Fruit fly (Drosophila melanogaster) whole organism, embryonic: Measurements from ENCODE around the gene CG34008.

Experiments
- CG10147 ChIP-seq: fragments of 200-800 bp; sonication (Bioruptor generic); optimal IDR thresholded peaks from 2 replicates; lab custom pipeline; 2019; ENCODE audit warnings: missing biosample characterization, mild to moderate bottlenecking, missing genetic modification characterization, moderate library complexity
- CG1024 ChIP-seq: fragments of 200-800 bp; sonication (Bioruptor generic); IDR thresholded peaks from 2 replicates; pipeline ENCODE4 v1.3.6; 2022; ENCODE audit warnings: missing biosample characterization, missing genetic modification characterization
- CG10654 ChIP-seq: fragments of 200-800 bp; sonication (Bioruptor generic); optimal IDR thresholded peaks from 2 replicates; lab custom pipeline; 2016; ENCODE audit warnings: missing biosample characterization, missing genetic modification characterization
- CG11398 ChIP-seq: fragments of 200-800 bp; sonication (Bioruptor generic); optimal IDR thresholded peaks from 2 replicates; lab custom pipeline; 2016; ENCODE audit warnings: missing biosample characterization, missing genetic modification characterization
- CG12219 ChIP-seq: fragments of 200-800 bp; sonication (Bioruptor generic); optimal IDR thresholded peaks from 3 replicates; lab custom pipeline; 2018; ENCODE audit warnings: missing biosample characterization, mild to moderate bottlenecking, missing genetic modification characterization
- CG1233 ChIP-seq: fragments of 200-800 bp; sonication (Bioruptor generic); optimal IDR thresholded peaks from 4 replicates; lab custom pipeline; 2018; ENCODE audit warnings: missing biosample characterization, mild to moderate bottlenecking, missing genetic modification characterization
- CG12391 ChIP-seq: fragments of 200-800 bp; sonication (Bioruptor generic); optimal IDR thresholded peaks from 3 replicates; lab custom pipeline; 2018; ENCODE audit warnings: missing biosample characterization, mild to moderate bottlenecking, missing genetic modification characterization, moderate library complexity
- CG16863 ChIP-seq: fragments of 200-800 bp; sonication (Bioruptor generic); optimal IDR thresholded peaks from 3 replicates; lab custom pipeline; 2016; ENCODE audit warnings: missing biosample characterization, missing genetic modification characterization
- CG17829 ChIP-seq: fragments of 200-800 bp; optimal IDR thresholded peaks from 2 replicates; lab custom pipeline; 2019; ENCODE audit warnings: missing biosample characterization, mild to moderate bottlenecking, missing genetic modification characterization, moderate library complexity
- CG18011 ChIP-seq: fragments of 200-800 bp; sonication (Bioruptor generic); optimal IDR thresholded peaks from 2 replicates; lab custom pipeline; 2017; ENCODE audit warnings: missing biosample characterization, missing genetic modification characterization, mild to moderate bottlenecking, moderate library complexity, missing genotype
- CG2120 ChIP-seq: fragments of 200-800 bp; sonication (Bioruptor generic); optimal IDR thresholded peaks from 3 replicates; lab custom pipeline; 2016; ENCODE audit warnings: missing biosample characterization, missing genetic modification characterization
- CG2678 ChIP-seq: fragments of 200-800 bp; sonication (Bioruptor generic); optimal IDR thresholded peaks from 3 replicates; lab custom pipeline; 2019; ENCODE audit warnings: missing biosample characterization, mild to moderate bottlenecking, missing genetic modification characterization, moderate library complexity
- CG30020 ChIP-seq: fragments of 200-800 bp; optimal IDR thresholded peaks from 2 replicates; lab custom pipeline; 2019; ENCODE audit warnings: missing biosample characterization, mild to moderate bottlenecking, missing genetic modification characterization, moderate library complexity
- CG31441 ChIP-seq: fragments of 200-800 bp; sonication (Bioruptor generic); IDR thresholded peaks from 2 replicates; pipeline ENCODE4 v1.3.6; 2022; ENCODE audit warnings: missing biosample characterization, missing genetic modification characterization
- CG3163 ChIP-seq: fragments of 200-800 bp; sonication (Bioruptor generic); optimal IDR thresholded peaks from 3 replicates; lab custom pipeline; 2016; ENCODE audit warnings: missing biosample characterization, missing genetic modification characterization
- CG32772 ChIP-seq: fragments of 200-800 bp; sonication (Bioruptor generic); IDR thresholded peaks from 2 replicates; pipeline ENCODE4 v1.3.6; 2022; ENCODE audit warnings: missing biosample characterization, missing genetic modification characterization
- CG6175 ChIP-seq: fragments of 200-800 bp; sonication (Bioruptor generic); IDR thresholded peaks from 3 replicates; pipeline ENCODE4 v1.3.6; 2022; ENCODE audit warnings: missing biosample characterization, missing genetic modification characterization
- CG6765 ChIP-seq: fragments of 200-800 bp; sonication (Bioruptor generic); optimal IDR thresholded peaks from 3 replicates; lab custom pipeline; 2017; ENCODE audit warnings: missing biosample characterization, mild to moderate bottlenecking, missing genetic modification characterization
- CG6813 ChIP-seq: fragments of 200-800 bp; sonication (Bioruptor generic); optimal IDR thresholded peaks from 2 replicates; lab custom pipeline; 2017; ENCODE audit warnings: missing biosample characterization, missing genetic modification characterization, mild to moderate bottlenecking, moderate library complexity, missing genetic modification reagents
- CG8478 ChIP-seq: fragments of >200 bp; optimal IDR thresholded peaks from 2 replicates; lab custom pipeline; 2018
- CHES-1-like ChIP-seq: fragments of 200-800 bp; sonication (Bioruptor generic); optimal IDR thresholded peaks from 2 replicates; lab custom pipeline; 2016; ENCODE audit warnings: missing biosample characterization, missing genetic modification characterization
- E2f1 ChIP-seq: fragments of 200-800 bp; sonication (Bioruptor generic); IDR thresholded peaks from 2 replicates; pipeline ENCODE4 v1.3.6; 2022; ENCODE audit warnings: missing biosample characterization, missing genetic modification characterization
- HmgZ ChIP-seq: fragments of 200-800 bp; sonication (Bioruptor generic); optimal IDR thresholded peaks from 2 replicates; lab custom pipeline; 2018; ENCODE audit warnings: missing biosample characterization, mild to moderate bottlenecking, missing genetic modification characterization
- Hmr ChIP-seq: fragments of 200-800 bp; sonication (Bioruptor generic); optimal IDR thresholded peaks from 3 replicates; lab custom pipeline; 2017; ENCODE audit warnings: mild to moderate bottlenecking, missing biosample characterization, missing genetic modification reagents, missing genetic modification characterization
- Hr3 ChIP-seq: fragments of 200-800 bp; sonication (Bioruptor generic); optimal IDR thresholded peaks from 3 replicates; lab custom pipeline; 2016; ENCODE audit warnings: missing biosample characterization, missing genetic modification characterization
- MESR4 ChIP-seq: fragments of 200-800 bp; sonication (Bioruptor generic); optimal IDR thresholded peaks from 2 replicates; lab custom pipeline; 2018; ENCODE audit warnings: missing biosample characterization, mild to moderate bottlenecking, missing genetic modification characterization, moderate library complexity
- Med ChIP-seq: fragments of 200-800 bp; sonication (Bioruptor generic); peaks from one replicate; lab custom pipeline; 2016; ENCODE audit warnings: missing biosample characterization, missing genetic modification characterization, mild to moderate bottlenecking, inconsistent platforms, moderate library complexity
- Ssrp ChIP-seq: fragments of 200-800 bp; sonication (Bioruptor generic); optimal IDR thresholded peaks from 2 replicates; lab custom pipeline; 2018; ENCODE audit warnings: missing biosample characterization, mild to moderate bottlenecking, missing genetic modification characterization, moderate library complexity
- ab ChIP-seq: fragments of 200-800 bp; sonication (Bioruptor generic); optimal IDR thresholded peaks from 2 replicates; lab custom pipeline; 2016; ENCODE audit warnings: missing biosample characterization, missing genetic modification characterization
- ac ChIP-seq: fragments of 200-800 bp; sonication (Bioruptor generic); optimal IDR thresholded peaks from 3 replicates; lab custom pipeline; 2017; ENCODE audit warnings: missing biosample characterization, mild to moderate bottlenecking, missing genetic modification characterization
- aop ChIP-seq: fragments of 200-800 bp; sonication (Bioruptor generic); IDR thresholded peaks from 2 replicates; pipeline ENCODE4 v1.3.6; 2022; ENCODE audit warnings: missing biosample characterization, missing genetic modification characterization
- ase ChIP-seq: fragments of 200-800 bp; sonication (Bioruptor generic); IDR thresholded peaks from 3 replicates; pipeline ENCODE4 v1.3.6; 2022; ENCODE audit warnings: missing biosample characterization, missing genetic modification characterization
- ato ChIP-seq: fragments of 200-800 bp; sonication (Bioruptor generic); IDR thresholded peaks from 2 replicates; pipeline ENCODE4 v1.3.6; 2022; ENCODE audit warnings: missing biosample characterization, missing genetic modification characterization; ENCODE audit not compliant: partially characterized antibody
- bab2 ChIP-seq: fragments of 200-800 bp; sonication (Bioruptor generic); optimal IDR thresholded peaks from 2 replicates; lab custom pipeline; 2016; ENCODE audit warnings: missing biosample characterization, missing genetic modification characterization
- bbx ChIP-seq: fragments of 200-800 bp; sonication (Bioruptor generic); IDR thresholded peaks from 2 replicates; pipeline ENCODE4 v1.3.6; 2022; ENCODE audit warnings: missing biosample characterization, missing genetic modification characterization; ENCODE audit not compliant: partially characterized antibody
- ci ChIP-seq: fragments of 200-800 bp; sonication (Bioruptor generic); IDR thresholded peaks from 3 replicates; pipeline ENCODE4 v1.3.6; 2022; ENCODE audit warnings: missing biosample characterization, missing genetic modification characterization
- dysf ChIP-seq: fragments of 200-800 bp; sonication (Bioruptor generic); IDR thresholded peaks from 3 replicates; pipeline ENCODE4 v1.3.6; 2022; ENCODE audit warnings: missing biosample characterization, missing genetic modification characterization
- gce ChIP-seq: fragments of 200-800 bp; sonication (Bioruptor generic); IDR thresholded peaks from 3 replicates; pipeline ENCODE4 v1.3.6; 2022; ENCODE audit warnings: missing biosample characterization, missing genetic modification characterization
- grn ChIP-seq: fragments of 200-800 bp; sonication (Bioruptor generic); optimal IDR thresholded peaks from 3 replicates; lab custom pipeline; 2017; ENCODE audit warnings: missing biosample characterization, missing genetic modification characterization
- hb ChIP-seq: fragments of 200-800 bp; sonication (Bioruptor generic); IDR thresholded peaks from 3 replicates; pipeline ENCODE4 v1.3.6; 2022; ENCODE audit warnings: missing biosample characterization, missing genetic modification characterization; ENCODE audit not compliant: partially characterized antibody
- nau ChIP-seq: fragments of 200-800 bp; sonication (Bioruptor generic); optimal IDR thresholded peaks from 3 replicates; lab custom pipeline; 2017; ENCODE audit warnings: missing biosample characterization, mild to moderate bottlenecking, missing genetic modification characterization, missing genetic modification reagents
- pfk ChIP-seq: fragments of 200-800 bp; sonication (Bioruptor generic); optimal IDR thresholded peaks from 2 replicates; lab custom pipeline; 2018; ENCODE audit warnings: missing biosample characterization, mild to moderate bottlenecking, missing genetic modification characterization, moderate library complexity
- rib ChIP-seq: fragments of 200-800 bp; sonication (Bioruptor generic); IDR thresholded peaks from 2 replicates; pipeline ENCODE4 v1.3.6; 2022; ENCODE audit warnings: missing biosample characterization, missing genetic modification characterization
- stc ChIP-seq: fragments of 200-800 bp; sonication (Bioruptor generic); IDR thresholded peaks from 2 replicates; pipeline ENCODE4 v1.3.6; 2022; ENCODE audit warnings: missing biosample characterization, missing genetic modification characterization
- tin ChIP-seq: fragments of 200-800 bp; sonication (Bioruptor generic); optimal IDR thresholded peaks from 3 replicates; lab custom pipeline; 2016; ENCODE audit warnings: missing biosample characterization, missing genetic modification characterization
- tio ChIP-seq: fragments of 200-800 bp; sonication (Bioruptor generic); optimal IDR thresholded peaks from 2 replicates; lab custom pipeline; 2017; ENCODE audit warnings: missing biosample characterization, missing genetic modification characterization, inconsistent platforms
- toy ChIP-seq: fragments of 200-800 bp; sonication (Bioruptor generic); IDR thresholded peaks from 2 replicates; pipeline ENCODE4 v1.3.6; 2022; ENCODE audit warnings: missing biosample characterization, missing genetic modification characterization
- trh ChIP-seq: fragments of 200-800 bp; sonication (Bioruptor generic); optimal IDR thresholded peaks from 2 replicates; lab custom pipeline; 2016; ENCODE audit warnings: missing biosample characterization, missing genetic modification characterization
- vfl ChIP-seq: fragments of 200-800 bp; sonication (Bioruptor generic); optimal IDR thresholded peaks from 2 replicates; lab custom pipeline; 2016; ENCODE audit warnings: missing biosample characterization, missing genetic modification characterization
- zen ChIP-seq: fragments of 200-800 bp; sonication (Bioruptor generic); optimal IDR thresholded peaks from 3 replicates; lab custom pipeline; 2018; ENCODE audit warnings: missing biosample characterization, mild to moderate bottlenecking, missing genetic modification characterization, moderate library complexity

Gene CG34008

dm6 chr3R:20557415-20558105 lies 23.8 kb downstream of the CG34008 start, which contains the start of the genes DPCoAC and CG5180 (continued):
- TF ChIP-seq CG6813 (GFP tag; lab: Kevin White, UChicago) (no peak), bbx (GFP tag; lab: Robert Waterston, UW) (peak; percentile 76), pfk (GFP tag; lab: Kevin White, UChicago) (peak; percentile 11), vfl (GFP tag; lab: Kevin White, UChicago) (peak; percentile 48), CG18011 (GFP tag; lab: Kevin White, UChicago) (no peak), E2f1 (GFP tag; lab: Robert Waterston, UW) (peak; percentile 52), stc (GFP tag; lab: Robert Waterston, UW) (peak; percentile 38; the same call in 1 of the 2 replicates), CG2678 (tag; lab: Kevin White, UChicago) (peak; percentile 56), rib (peak; percentile 74), CG1024 (GFP tag; lab: Robert Waterston, UW) (peak; percentile 58; the same call in 1 of the 2 replicates), Hmr (GFP tag; lab: Kevin White, UChicago) (peak; percentile 69), ac (GFP tag; lab: Kevin White, UChicago) (no peak), zen (tag; lab: Kevin White, UChicago) (peak; percentile 65), CG6175 (GFP tag; lab: Robert Waterston, UW) (peak; percentile 72; the same call in 2 of the 3 replicates), CHES-1-like (peak; percentile 68), CG10654 (peak; percentile 63), tin (peak; percentile 72), aop (GFP tag; lab: Robert Waterston, UW) (no peak), ato (GFP tag; lab: Robert Waterston, UW) (peak; percentile 60; the same call in 1 of the 2 replicates), CG10147 (GFP tag; lab: Kevin White, UChicago) (peak; percentile 38), CG2120 (GFP tag; lab: Kevin White, UChicago) (peak; percentile 78), gce (GFP tag; lab: Robert Waterston, UW) (0 out of 3 replicates have a peak, but pooled peaks have one; percentile 47), CG3163 (GFP tag; lab: Kevin White, UChicago) (peak; percentile 76), CG31441 (peak; percentile 59; the same call in 1 of the 2 replicates), ab (GFP tag; lab: Kevin White, UChicago) (peak; percentile 5), CG11398 (GFP tag; lab: Kevin White, UChicago) (peak; percentile 7), CG17829 (tag; lab: Kevin White, UChicago) (peak; percentile 50), dysf (GFP tag; lab: Robert Waterston, UW) (peak; percentile 73), trh (GFP tag; lab: Kevin White, UChicago) (no peak), CG16863 (peak; percentile 51), Med (peak; percentile 95), CG12391 (tag; lab: Kevin White, UChicago) (peak; percentile 60), hb (GFP tag; lab: Robert Waterston, UW) (peak; percentile 65; the same call in 2 of the 3 replicates), Ssrp (tag; lab: Kevin White, UChicago) (peak; percentile 59), CG30020 (tag; lab: Kevin White, UChicago) (peak; percentile 32), HmgZ (tag; lab: Kevin White, UChicago) (peak; percentile 78), ase (no peak; the same call in 2 of the 3 replicates), nau (GFP tag; lab: Kevin White, UChicago) (no peak), CG8478 (lab: Kevin White, UChicago) (no peak), MESR4 (GFP tag; lab: Kevin White, UChicago) (peak; percentile 74), toy (GFP tag; lab: Robert Waterston, UW) (no peak), CG12219 (GFP tag; lab: Kevin White, UChicago) (peak; percentile 36), bab2 (GFP tag; lab: Kevin White, UChicago) (peak; percentile 51), Hr3 (GFP tag; lab: Kevin White, UChicago) (peak; percentile 61), grn (GFP tag; lab: Kevin White, UChicago) (no peak), ci (peak; percentile 76), tio (GFP tag; lab: Kevin White, UChicago) (peak; percentile 64), CG1233 (GFP tag; lab: Kevin White, UChicago) (peak; percentile 50), CG32772 (GFP tag; lab: Robert Waterston, UW) (peak; percentile 57; the same call in 1 of the 2 replicates), CG6765 (GFP tag; lab: Kevin White, UChicago) (no peak)
